Worm (Caenorhabditis elegans): Measurements from ENCODE around the gene cest-2.3.
"Not testable (repeated sequence)": the region's sequence is repeated elsewhere in the genome, so short reads cannot be mapped to it uniquely, and the experiment has no call there.

Gene cest-2.3

DNA sequence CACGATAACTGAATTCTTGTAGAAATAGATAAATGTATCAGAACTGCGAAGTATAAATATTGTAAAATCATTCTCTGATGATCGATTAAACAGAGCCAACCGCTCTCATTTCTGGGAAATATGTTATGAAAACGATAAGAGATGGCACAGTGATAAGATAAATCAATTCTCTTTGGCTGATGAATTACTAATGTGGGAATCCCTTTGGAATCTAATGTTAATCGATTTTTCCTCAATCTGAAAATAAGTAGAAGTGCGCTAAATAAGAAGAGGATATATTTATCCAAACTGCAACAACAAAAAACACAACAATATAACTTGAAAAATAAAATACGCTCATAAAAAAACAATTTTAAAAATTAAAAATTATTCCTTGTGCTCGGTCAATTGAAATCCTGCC, at the start of gene cest-2.3:
Gene cest-2.3 (minus strand): TSS at position 101 of the 400 bp plus-strand sequence.
- TF ChIP-seq tab-1 (GFP tag; IDR thresholded peaks at IDR 0.05), result no peak
- TF ChIP-seq T22C8.4 (GFP tag; IDR thresholded peaks at IDR 0.05), result no peak
- TF ChIP-seq med-1 (GFP tag; optimal IDR thresholded peaks at IDR 0.05; ENCODE audit: insufficient read depth), result no peak
- TF ChIP-seq flt-1 (GFP tag; IDR thresholded peaks at IDR 0.05), result no peak
- TF ChIP-seq ztf-29 (GFP tag; IDR thresholded peaks at IDR 0.05), result no peak
- TF ChIP-seq cog-1 (tag; optimal IDR thresholded peaks at IDR 0.05), result no peak
- no peak for TF ChIP-seq klf-2 (GFP tag; conservative IDR thresholded peaks at IDR 0.05)
- TF ChIP-seq ztf-23 (GFP tag; IDR thresholded peaks at IDR 0.05), result no peak
- no peak for TF ChIP-seq ref-1 (GFP tag; conservative IDR thresholded peaks at IDR 0.05)

DNA sequence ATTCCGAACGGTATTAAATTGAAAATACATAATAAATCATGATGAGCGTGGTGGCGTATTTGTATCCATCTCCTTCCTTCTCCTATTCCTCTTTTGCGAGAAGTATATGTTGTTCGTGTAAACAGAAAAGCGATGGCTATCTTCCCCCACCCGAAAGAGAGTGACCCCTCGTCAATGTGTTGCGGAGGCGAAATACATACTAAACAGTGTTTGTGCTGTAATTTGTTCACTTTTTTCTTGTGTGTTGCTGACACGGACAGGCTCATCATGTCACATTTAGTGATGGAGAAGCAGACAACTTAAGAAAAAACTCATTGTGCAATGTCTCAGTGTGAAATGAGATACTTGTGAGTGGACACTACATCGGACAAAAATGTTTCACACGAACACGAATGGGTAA, 48.9 kb upstream of the cest-2.3 start:
- TF ChIP-seq cog-1 (tag; optimal IDR thresholded peaks at IDR 0.05) (no peak), tab-1 (GFP tag; IDR thresholded peaks at IDR 0.05) (no peak), ztf-23 (GFP tag; IDR thresholded peaks at IDR 0.05) (no peak), klf-2 (GFP tag; conservative IDR thresholded peaks at IDR 0.05) (no peak), ref-1 (GFP tag; conservative IDR thresholded peaks at IDR 0.05) (no peak), T22C8.4 (GFP tag; IDR thresholded peaks at IDR 0.05) (no peak), flt-1 (GFP tag; IDR thresholded peaks at IDR 0.05) (no peak), med-1 (GFP tag; optimal IDR thresholded peaks at IDR 0.05; ENCODE audit: insufficient read depth) (no peak), ztf-29 (GFP tag; IDR thresholded peaks at IDR 0.05) (no peak)

- TF ChIP-seq tab-1 (GFP tag; IDR thresholded peaks at IDR 0.05) (no peak), med-1 (GFP tag; optimal IDR thresholded peaks at IDR 0.05; ENCODE audit: insufficient read depth) (no peak), ztf-29 (GFP tag; IDR thresholded peaks at IDR 0.05) (no peak), cog-1 (tag; optimal IDR thresholded peaks at IDR 0.05) (no peak), ztf-23 (GFP tag; IDR thresholded peaks at IDR 0.05) (0 out of 2 replicates have a peak, but pooled peaks have one; percentile 8), flt-1 (GFP tag; IDR thresholded peaks at IDR 0.05) (no peak), T22C8.4 (GFP tag; IDR thresholded peaks at IDR 0.05) (no peak)
Measured at ce11 chrV:14230788-14231583, 48.2 kb upstream of the cest-2.3 start.

- no peak for TF ChIP-seq ztf-23 (GFP tag; IDR thresholded peaks at IDR 0.05)
- TF ChIP-seq ref-1 (GFP tag; conservative IDR thresholded peaks at IDR 0.05), result no peak
- no peak for TF ChIP-seq T22C8.4 (GFP tag; IDR thresholded peaks at IDR 0.05)
- no peak for TF ChIP-seq klf-2 (GFP tag; conservative IDR thresholded peaks at IDR 0.05)
- no peak for TF ChIP-seq tab-1 (GFP tag; IDR thresholded peaks at IDR 0.05)
- TF ChIP-seq flt-1 (GFP tag; IDR thresholded peaks at IDR 0.05), result no peak
- no peak for TF ChIP-seq med-1 (GFP tag; optimal IDR thresholded peaks at IDR 0.05; ENCODE audit: insufficient read depth)
- no peak for TF ChIP-seq ztf-29 (GFP tag; IDR thresholded peaks at IDR 0.05)
- TF ChIP-seq cog-1 (tag; optimal IDR thresholded peaks at IDR 0.05), result no peak
Measured at ce11 chrV:14226373-14226772, 43.6 kb upstream of the cest-2.3 start, which contains the start of gene nep-21. nep-21 (minus strand) TSS chrV:14226473.

- TF ChIP-seq ztf-23 (GFP tag; IDR thresholded peaks at IDR 0.05) (no peak), T22C8.4 (GFP tag; IDR thresholded peaks at IDR 0.05) (no peak), klf-2 (GFP tag; conservative IDR thresholded peaks at IDR 0.05) (no peak), tab-1 (GFP tag; IDR thresholded peaks at IDR 0.05) (no peak)
Measured at ce11 chrV:14223141-14223540, 40.4 kb upstream of the cest-2.3 start.

ce11 chrV:14215106-14215505, 32.3 kb upstream of the cest-2.3 start, which contains the start of gene T16A9.5:
T16A9.5 (minus strand) TSS chrV:14215206.
- TF ChIP-seq tab-1 (GFP tag; IDR thresholded peaks at IDR 0.05), result no peak
- no peak for TF ChIP-seq med-1 (GFP tag; optimal IDR thresholded peaks at IDR 0.05; ENCODE audit: insufficient read depth)
- no peak for TF ChIP-seq klf-2 (GFP tag; conservative IDR thresholded peaks at IDR 0.05)
- TF ChIP-seq T22C8.4 (GFP tag; IDR thresholded peaks at IDR 0.05), result no peak
- no peak for TF ChIP-seq ref-1 (GFP tag; conservative IDR thresholded peaks at IDR 0.05)
- no peak for TF ChIP-seq ztf-23 (GFP tag; IDR thresholded peaks at IDR 0.05)
- no peak for TF ChIP-seq flt-1 (GFP tag; IDR thresholded peaks at IDR 0.05)
- no peak for TF ChIP-seq ztf-29 (GFP tag; IDR thresholded peaks at IDR 0.05)
- TF ChIP-seq cog-1 (tag; optimal IDR thresholded peaks at IDR 0.05), result no peak

ce11 chrV:14212813-14213212, 30.1 kb upstream of the cest-2.3 start:
- TF ChIP-seq klf-2 (GFP tag; conservative IDR thresholded peaks at IDR 0.05) (no peak), T22C8.4 (GFP tag; IDR thresholded peaks at IDR 0.05) (no peak), med-1 (GFP tag; optimal IDR thresholded peaks at IDR 0.05; ENCODE audit: insufficient read depth) (no peak)

- TF ChIP-seq tab-1 (GFP tag; IDR thresholded peaks at IDR 0.05) (no peak), cog-1 (tag; optimal IDR thresholded peaks at IDR 0.05) (no peak), ref-1 (GFP tag; conservative IDR thresholded peaks at IDR 0.05) (no peak), flt-1 (GFP tag; IDR thresholded peaks at IDR 0.05) (no peak), ztf-29 (GFP tag; IDR thresholded peaks at IDR 0.05) (no peak)
Measured at ce11 chrV:14210743-14211142, 28.0 kb upstream of the cest-2.3 start, which contains the start of gene str-230. str-230 (minus strand) TSS chrV:14210843.

- not testable (repeated sequence) for TF ChIP-seq med-1 (GFP tag; optimal IDR thresholded peaks at IDR 0.05; ENCODE audit: insufficient read depth); tab-1 (GFP tag; IDR thresholded peaks at IDR 0.05); flt-1 (GFP tag; IDR thresholded peaks at IDR 0.05)
Measured at ce11 chrV:14205214-14205613, 22.5 kb upstream of the cest-2.3 start, which contains the start of gene T16A9.3. T16A9.3 (plus strand) TSS chrV:14205514.

DNA sequence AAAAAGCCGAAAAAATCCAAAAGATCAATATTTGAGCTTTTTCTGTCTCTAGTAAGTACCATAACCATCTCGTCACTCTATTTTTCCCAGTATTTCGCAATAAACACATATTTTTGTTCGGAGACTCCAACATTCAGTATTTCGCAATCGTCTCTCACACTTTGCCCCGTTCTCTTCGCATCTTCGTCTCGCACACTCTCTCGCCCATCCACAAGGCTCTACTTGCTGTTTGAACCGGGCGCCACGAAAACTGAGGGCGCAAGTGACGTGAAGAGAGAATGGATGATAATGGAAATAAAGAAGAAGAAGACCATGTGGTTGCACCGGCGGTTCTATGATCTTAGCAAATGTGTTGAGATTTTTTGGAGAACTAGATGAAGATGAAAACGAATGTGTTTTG, 17.3 kb upstream of the cest-2.3 start:
- TF ChIP-seq med-1 (GFP tag; optimal IDR thresholded peaks at IDR 0.05; ENCODE audit: insufficient read depth) (no peak), ztf-29 (GFP tag; IDR thresholded peaks at IDR 0.05) (no peak), tab-1 (GFP tag; IDR thresholded peaks at IDR 0.05) (no peak), ztf-23 (GFP tag; IDR thresholded peaks at IDR 0.05) (no peak), klf-2 (GFP tag; conservative IDR thresholded peaks at IDR 0.05) (no peak), T22C8.4 (GFP tag; IDR thresholded peaks at IDR 0.05) (no peak), flt-1 (GFP tag; IDR thresholded peaks at IDR 0.05) (no peak), ref-1 (GFP tag; conservative IDR thresholded peaks at IDR 0.05) (no peak), cog-1 (tag; optimal IDR thresholded peaks at IDR 0.05) (no peak)

All from whole organism, midembryonic.